Worm (Caenorhabditis elegans) whole organism, young adult: ENCODE measurements around the gene nhr-138.

ENCODE experiments used
- D2030.7 ChIP-seq: fragments of 200-800 bp; sonication (Bioruptor generic); IDR thresholded peaks from 2 replicates; pipeline ENCODE4 v1.3.6; 2022; ENCODE audit warnings: missing genetic modification reagents, missing genetic modification characterization, missing compliant biosample characterization
- Y56A3A.18 ChIP-seq: fragments of 200-800 bp; sonication (Bioruptor generic); IDR thresholded peaks from 2 replicates; pipeline ENCODE4 v1.3.6; 2022; ENCODE audit warnings: missing genetic modification reagents, missing genetic modification characterization, missing compliant biosample characterization
- hrde-1 ChIP-seq: sonication (generic microtip); optimal IDR thresholded peaks from 2 replicates; lab custom pipeline; 2016; ENCODE audit warnings: missing genetic modification characterization, mild to moderate bottlenecking, missing compliant biosample characterization, moderate library complexity, missing genotype, missing genetic modification reagents, borderline replicate concordance
- madf-3 ChIP-seq: fragments of 200-800 bp; sonication (Bioruptor generic); IDR thresholded peaks from 2 replicates; pipeline ENCODE4 v1.3.6; 2022; ENCODE audit warnings: missing genetic modification reagents, missing genetic modification characterization, missing compliant biosample characterization
- nfya-1 ChIP-seq: sonication (generic microtip); optimal IDR thresholded peaks from 2 replicates; lab custom pipeline; 2017; ENCODE audit warnings: antibody characterized with exemption, missing compliant biosample characterization, missing genetic modification characterization, borderline replicate concordance; ENCODE audit not compliant: insufficient read depth
- nhr-179 ChIP-seq: sonication (generic microtip); optimal IDR thresholded peaks from 2 replicates; lab custom pipeline; 2016; ENCODE audit warnings: mild to moderate bottlenecking, missing genetic modification characterization, missing compliant biosample characterization
- snpc-4 ChIP-seq, 5 experiments: fragments of 150-350 bp in 1 of 5; sonication (generic microtip) in 4 of 5; optimal IDR thresholded peaks; 2 replicates each; lab custom pipeline; 2014 to 2018; ENCODE audit warnings: missing genetic modification characterization in 5 of 5, missing biosample characterization in 3 of 5, antibody characterized with exemption in 2 of 5, mild to moderate bottlenecking in 2 of 5, missing compliant biosample characterization in 2 of 5, missing genotype in 2 of 5, moderate library complexity in 2 of 5, missing genetic modification reagents in 1 of 5
- ztf-18 ChIP-seq: sonication (generic microtip); optimal IDR thresholded peaks from 2 replicates; lab custom pipeline; 2016; ENCODE audit warnings: missing genotype, mild to moderate bottlenecking, missing genetic modification characterization, missing compliant biosample characterization

DNA sequence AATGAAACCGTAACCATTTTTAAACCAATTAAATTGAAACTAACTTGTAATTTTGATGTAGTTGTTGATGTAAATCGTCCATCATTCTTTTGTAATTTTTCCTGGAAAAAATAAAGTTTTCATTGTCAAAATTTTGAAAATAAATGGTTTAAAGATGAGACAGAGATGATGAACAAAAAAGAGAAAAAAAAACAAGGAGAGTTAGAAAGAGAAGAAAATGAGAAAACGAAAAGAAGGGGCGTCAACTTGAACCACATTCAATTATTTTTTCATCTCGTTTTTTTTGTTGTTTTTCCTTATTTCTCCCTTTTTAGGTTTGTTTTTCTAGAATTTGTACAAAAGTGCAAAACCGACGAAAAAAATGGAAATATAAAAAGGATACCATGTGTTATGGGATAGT is 49.5 kb upstream of the nhr-138 start, which contains the start of gene nhr-34:
- no peak for TF ChIP-seq madf-3 (GFP tag; lab: Robert Waterston, UW)
- no peak for TF ChIP-seq snpc-4 (GFP tag; optimal IDR thresholded peaks at IDR 0.05; lab: Kevin White, UChicago)
- TF ChIP-seq snpc-4 (tag; optimal IDR thresholded peaks at IDR 0.05; lab: Kevin White, UChicago), result no peak
- no peak for TF ChIP-seq hrde-1 (tag; lab: Kevin White, UChicago)
- TF ChIP-seq ztf-18 (tag; lab: Kevin White, UChicago), result no peak
- no peak for TF ChIP-seq Y56A3A.18 (GFP tag; lab: Robert Waterston, UW)
- TF ChIP-seq nhr-179 (tag; lab: Kevin White, UChicago), result no peak
- no peak for TF ChIP-seq nfya-1 (tag; lab: Kevin White, UChicago)
- TF ChIP-seq D2030.7 (GFP tag; lab: Robert Waterston, UW), result no peak
